Fruit fly (Drosophila melanogaster) whole organism, prepupa: ENCODE results near the gene Argk2.

Experiments used
- CG10631 ChIP-seq: fragments of 200-800 bp; sonication (Bioruptor generic); optimal IDR thresholded peaks from 2 replicates; lab custom pipeline; 2016; ENCODE audit warnings: missing biosample characterization, missing genetic modification characterization
- CG8119 ChIP-seq: fragments of 200-800 bp; sonication (Bioruptor generic); IDR thresholded peaks from 3 replicates; pipeline ENCODE4 v1.3.6; 2022; ENCODE audit warnings: missing biosample characterization, missing genetic modification characterization
- Smox ChIP-seq: fragments of 200-800 bp; sonication (Bioruptor generic); optimal IDR thresholded peaks from 3 replicates; lab custom pipeline; 2016; ENCODE audit warnings: missing biosample characterization, missing genetic modification characterization

- TF ChIP-seq CG8119 (GFP tag; lab: Robert Waterston, UW) (no peak), CG10631 (no peak), Smox (GFP tag; lab: Kevin White, UChicago) (no peak)
These were observed 25.0 kb downstream of the Argk2 start for dm6 chr3L:9072062-9072730.
